Fruit fly (Drosophila melanogaster) whole organism, pupa: ENCODE results near the gene yellow-k.
A peak's percentile ranks its signal among the peaks of the same experiment; 100 is the strongest.

ENCODE experiments used
- CG10348 ChIP-seq: fragments of 200-800 bp; sonication (Bioruptor generic); IDR thresholded peaks from 2 replicates; pipeline ENCODE4 v1.3.6; 2022; ENCODE audit warnings: missing biosample characterization, missing genetic modification characterization
- CG12605 ChIP-seq: fragments of 200-800 bp; sonication (Bioruptor generic); IDR thresholded peaks from 2 replicates; pipeline ENCODE4 v1.3.6; 2022; ENCODE audit warnings: missing biosample characterization, missing genetic modification characterization
- CG13204 ChIP-seq: fragments of 200-800 bp; sonication (Bioruptor generic); optimal IDR thresholded peaks from 2 replicates; lab custom pipeline; 2018; ENCODE audit warnings: missing biosample characterization, mild to moderate bottlenecking, missing genetic modification characterization, moderate library complexity
- CG14655 ChIP-seq: fragments of 200-800 bp; sonication (Bioruptor generic); optimal IDR thresholded peaks from 3 replicates; lab custom pipeline; 2017; ENCODE audit warnings: mild to moderate bottlenecking, missing biosample characterization, missing genetic modification reagents, missing genetic modification characterization
- CG15710 ChIP-seq: fragments of 200-800 bp; sonication (Bioruptor generic); optimal IDR thresholded peaks from 2 replicates; lab custom pipeline; 2018; ENCODE audit warnings: missing biosample characterization, mild to moderate bottlenecking, missing genetic modification characterization, moderate library complexity
- CG17806 ChIP-seq: fragments of 200-800 bp; sonication (Bioruptor generic); optimal IDR thresholded peaks from 2 replicates; lab custom pipeline; 2018; ENCODE audit warnings: missing biosample characterization, mild to moderate bottlenecking, missing genetic modification characterization, moderate library complexity
- CG32121 ChIP-seq: fragments of 200-800 bp; sonication (Bioruptor generic); IDR thresholded peaks from 2 replicates; pipeline ENCODE4 v1.3.6; 2022; ENCODE audit warnings: missing biosample characterization, missing genetic modification characterization
- CG34367 ChIP-seq: fragments of 200-800 bp; sonication (Bioruptor generic); optimal IDR thresholded peaks from 2 replicates; lab custom pipeline; 2018; ENCODE audit warnings: missing biosample characterization, mild to moderate bottlenecking, missing genetic modification characterization
- CG4496 ChIP-seq: fragments of 200-800 bp; sonication (Bioruptor generic); IDR thresholded peaks from 3 replicates; pipeline ENCODE4 v1.3.6; 2022; ENCODE audit warnings: missing biosample characterization, missing genetic modification characterization
- CG8159 ChIP-seq: fragments of 200-800 bp; sonication (Bioruptor generic); optimal IDR thresholded peaks from 3 replicates; lab custom pipeline; 2018; ENCODE audit warnings: missing biosample characterization, mild to moderate bottlenecking, missing genetic modification characterization, moderate library complexity
- CG8301 ChIP-seq: fragments of 200-800 bp; sonication (Bioruptor generic); optimal IDR thresholded peaks from 2 replicates; lab custom pipeline; 2018; ENCODE audit warnings: missing biosample characterization, mild to moderate bottlenecking, missing genetic modification characterization
- CG9948 ChIP-seq: fragments of 200-800 bp; sonication (Bioruptor generic); optimal IDR thresholded peaks from 2 replicates; lab custom pipeline; 2018; ENCODE audit warnings: missing biosample characterization, mild to moderate bottlenecking, missing genetic modification characterization, moderate library complexity
- D1 ChIP-seq: fragments of 200-800 bp; sonication (Bioruptor generic); optimal IDR thresholded peaks from 2 replicates; lab custom pipeline; 2018; ENCODE audit warnings: missing biosample characterization, mild to moderate bottlenecking, missing genetic modification characterization, moderate library complexity
- EcR ChIP-seq: fragments of 200-800 bp; sonication (Bioruptor generic); optimal IDR thresholded peaks from 3 replicates; lab custom pipeline; 2019; ENCODE audit warnings: missing biosample characterization, missing genetic modification characterization, mild to moderate bottlenecking, moderate library complexity, missing genetic modification reagents
- Ets98B ChIP-seq: fragments of 200-800 bp; sonication (Bioruptor generic); IDR thresholded peaks from 2 replicates; pipeline ENCODE4 v1.3.6; 2022; ENCODE audit warnings: missing biosample characterization, missing genetic modification characterization
- Pif1A ChIP-seq: fragments of 200-800 bp; sonication (Bioruptor generic); optimal IDR thresholded peaks from 3 replicates; lab custom pipeline; 2016; ENCODE audit warnings: missing biosample characterization, missing genetic modification characterization
- Pif1B ChIP-seq: fragments of 200-800 bp; sonication (Bioruptor generic); optimal IDR thresholded peaks from 3 replicates; lab custom pipeline; 2016; ENCODE audit warnings: missing biosample characterization, missing genetic modification characterization
- Snoo ChIP-seq: fragments of 200-800 bp; sonication (Bioruptor generic); optimal IDR thresholded peaks from 3 replicates; lab custom pipeline; 2017; ENCODE audit warnings: missing biosample characterization, mild to moderate bottlenecking, missing genetic modification characterization, inconsistent platforms
- fd96Ca ChIP-seq: fragments of 200-800 bp; sonication (Bioruptor generic); IDR thresholded peaks from 3 replicates; pipeline ENCODE4 v1.3.6; 2022; ENCODE audit warnings: missing biosample characterization, missing genetic modification characterization
- gl ChIP-seq: fragments of 200-800 bp; sonication (Bioruptor generic); optimal IDR thresholded peaks from 2 replicates; lab custom pipeline; 2018; ENCODE audit warnings: missing biosample characterization, mild to moderate bottlenecking, missing genetic modification characterization
- rn ChIP-seq: fragments of 200-800 bp; sonication (Bioruptor generic); IDR thresholded peaks from 2 replicates; pipeline ENCODE4 v1.3.6; 2022; ENCODE audit warnings: missing biosample characterization, missing genetic modification characterization

The yellow-k gene

dm6 chr3L:15509398-15509797 is 11.0 kb upstream of the yellow-k start, which contains the start of the genes gdl and gdl-ORF39:
gdl (plus strand) TSS chr3L:15509445.
gdl-ORF39 (plus strand) TSS chr3L:15509445.
- TF ChIP-seq CG8301 (no peak), D1 (no peak), fd96Ca (GFP tag; lab: Robert Waterston, UW) (no peak), CG13204 (no peak), CG4496 (GFP tag; lab: Robert Waterston, UW) (no peak), CG12605 (GFP tag; lab: Robert Waterston, UW) (no peak), CG14655 (GFP tag; lab: Kevin White, UChicago) (no peak), CG8159 (no peak), Snoo (tag; lab: Kevin White, UChicago) (no peak), CG15710 (no peak), Pif1A (no peak), gl (tag; lab: Kevin White, UChicago) (no peak), rn (no peak), EcR (GFP tag; lab: Kevin White, UChicago) (no peak)

dm6 chr3L:15510787-15511186 is 9.6 kb upstream of the yellow-k start, which contains the start of gene MsrA:
MsrA (plus strand) TSS chr3L:15511052.
- no peak for TF ChIP-seq D1
- peak; percentile 18 for TF ChIP-seq gl (tag; lab: Kevin White, UChicago)
- peak; percentile 15 for TF ChIP-seq Pif1B (GFP tag; lab: Kevin White, UChicago)
- no peak for TF ChIP-seq CG8159
- peak; percentile 1 for TF ChIP-seq EcR (GFP tag; lab: Kevin White, UChicago)
- no peak for TF ChIP-seq CG9948 (tag; lab: Kevin White, UChicago)
- TF ChIP-seq fd96Ca (GFP tag; lab: Robert Waterston, UW) = no peak
- TF ChIP-seq CG12605 (GFP tag; lab: Robert Waterston, UW) = peak; percentile 30; the same call in 1 of the 2 replicates
- TF ChIP-seq CG14655 (GFP tag; lab: Kevin White, UChicago) = no peak
- TF ChIP-seq CG13204 = no peak
- TF ChIP-seq Pif1A = peak; percentile 9
- TF ChIP-seq CG17806 (tag; lab: Kevin White, UChicago) = no peak
- TF ChIP-seq, all 21 proteins: peak for 5

- TF ChIP-seq CG15710 = peak; percentile 2
- TF ChIP-seq rn = no peak
- TF ChIP-seq EcR (GFP tag; lab: Kevin White, UChicago) = peak; percentile 68
- peak; percentile 32 for TF ChIP-seq Pif1B (GFP tag; lab: Kevin White, UChicago)
Observed at dm6 chr3L:15511688-15512250, 8.7 kb upstream of the yellow-k start.

- no peak for TF ChIP-seq rn
- TF ChIP-seq Pif1B (GFP tag; lab: Kevin White, UChicago) = no peak
- no peak for TF ChIP-seq D1
- TF ChIP-seq CG9948 (tag; lab: Kevin White, UChicago) = no peak
- no peak for TF ChIP-seq CG15710
- no peak for TF ChIP-seq Pif1A
- no peak for TF ChIP-seq CG14655 (GFP tag; lab: Kevin White, UChicago)
- TF ChIP-seq gl (tag; lab: Kevin White, UChicago) = no peak
- no peak for TF ChIP-seq CG10348 (GFP tag; lab: Robert Waterston, UW)
- TF ChIP-seq CG32121 (GFP tag; lab: Robert Waterston, UW) = no peak
- no peak for TF ChIP-seq CG8301
- no peak for TF ChIP-seq CG13204
- no peak for TF ChIP-seq Ets98B (GFP tag; lab: Robert Waterston, UW)
- no peak for TF ChIP-seq CG4496 (GFP tag; lab: Robert Waterston, UW)
- TF ChIP-seq CG12605 (GFP tag; lab: Robert Waterston, UW) = no peak
- no peak for TF ChIP-seq Snoo (tag; lab: Kevin White, UChicago)
- TF ChIP-seq fd96Ca (GFP tag; lab: Robert Waterston, UW) = no peak
- TF ChIP-seq EcR (GFP tag; lab: Kevin White, UChicago) = no peak
- TF ChIP-seq, all 21 proteins: peak for 0
Observed at dm6 chr3L:15513264-15513663, 7.2 kb upstream of the yellow-k start.

dm6 chr3L:15513726-15514125 is 6.7 kb upstream of the yellow-k start:
- TF ChIP-seq CG9948 (tag; lab: Kevin White, UChicago) (no peak), CG13204 (no peak), CG15710 (no peak), CG17806 (tag; lab: Kevin White, UChicago) (no peak), Snoo (tag; lab: Kevin White, UChicago) (no peak), rn (no peak), Ets98B (GFP tag; lab: Robert Waterston, UW) (no peak), CG10348 (GFP tag; lab: Robert Waterston, UW) (no peak), EcR (GFP tag; lab: Kevin White, UChicago) (no peak), Pif1B (GFP tag; lab: Kevin White, UChicago) (no peak), CG32121 (GFP tag; lab: Robert Waterston, UW) (no peak), CG4496 (GFP tag; lab: Robert Waterston, UW) (no peak), fd96Ca (GFP tag; lab: Robert Waterston, UW) (no peak), CG8159 (no peak), CG14655 (GFP tag; lab: Kevin White, UChicago) (no peak), gl (tag; lab: Kevin White, UChicago) (no peak), CG34367 (tag; lab: Kevin White, UChicago) (no peak), CG12605 (GFP tag; lab: Robert Waterston, UW) (no peak), D1 (no peak), CG8301 (no peak)

- TF ChIP-seq fd96Ca (GFP tag; lab: Robert Waterston, UW) (no peak), CG12605 (GFP tag; lab: Robert Waterston, UW) (peak; percentile 60), rn (no peak), CG4496 (GFP tag; lab: Robert Waterston, UW) (no peak), CG34367 (tag; lab: Kevin White, UChicago) (no peak), CG13204 (no peak), EcR (GFP tag; lab: Kevin White, UChicago) (peak; percentile 83), CG8159 (no peak), CG32121 (GFP tag; lab: Robert Waterston, UW) (peak; percentile 43; the same call in 1 of the 2 replicates), CG15710 (no peak), D1 (no peak), Pif1B (GFP tag; lab: Kevin White, UChicago) (no peak), Ets98B (GFP tag; lab: Robert Waterston, UW) (no peak; the same call in 1 of the 2 replicates)
Observed at dm6 chr3L:15514405-15514804, 6.0 kb upstream of the yellow-k start.
